Worm (Caenorhabditis elegans) whole organism, early embryonic: ENCODE results near the gene H23L24.4.

Source experiments
- B0310.2 ChIP-seq: sonication (generic microtip); optimal IDR thresholded peaks from 2 replicates; lab custom pipeline; 2016; ENCODE audit warnings: mild to moderate bottlenecking, missing genetic modification characterization, missing compliant biosample characterization
- F13C5.2 ChIP-seq: sonication (generic microtip); optimal IDR thresholded peaks from 2 replicates; lab custom pipeline; 2017; ENCODE audit warnings: mild to moderate bottlenecking, missing genetic modification characterization, inconsistent platforms, missing compliant biosample characterization
- aly-1 ChIP-seq: sonication (generic microtip); optimal IDR thresholded peaks from 2 replicates; lab custom pipeline; 2016; ENCODE audit warnings: missing genetic modification characterization, missing compliant biosample characterization
- ama-1 ChIP-seq: fragments of 150-350 bp; optimal IDR thresholded peaks from 2 replicates; lab custom pipeline; 2014
- ceh-13 ChIP-seq: fragments of 200-800 bp; sonication (Bioruptor generic); optimal IDR thresholded peaks from 2 replicates; lab custom pipeline; 2018; ENCODE audit warnings: mild to moderate bottlenecking, missing genetic modification characterization, missing compliant biosample characterization
- ceh-36 ChIP-seq: sonication (generic microtip); optimal IDR thresholded peaks from 2 replicates; lab custom pipeline; 2016; ENCODE audit warnings: missing genetic modification characterization, inconsistent platforms, missing compliant biosample characterization
- ets-7 ChIP-seq: sonication (generic microtip); optimal IDR thresholded peaks from 2 replicates; lab custom pipeline; 2016; ENCODE audit warnings: missing genotype, missing genetic modification characterization, missing compliant biosample characterization
- flt-1 ChIP-seq: fragments of 200-800 bp; sonication (Bioruptor generic); IDR thresholded peaks from 2 replicates; pipeline ENCODE4 v1.3.6; 2022; ENCODE audit warnings: missing genetic modification characterization, missing compliant biosample characterization
- hnd-1 ChIP-seq: sonication (generic microtip); optimal IDR thresholded peaks from 2 replicates; lab custom pipeline; 2016; ENCODE audit warnings: missing genetic modification characterization, missing compliant biosample characterization
- scrt-1 ChIP-seq: fragments of 200-800 bp; sonication (Bioruptor generic); IDR thresholded peaks from 2 replicates; pipeline ENCODE4 v1.3.6; 2022; ENCODE audit warnings: missing genetic modification characterization, missing compliant biosample characterization
- sea-1 ChIP-seq: fragments of 200-800 bp; sonication (Bioruptor generic); conservative IDR thresholded peaks from 2 replicates; pipeline ENCODE4 v1.3.6; 2022; ENCODE audit warnings: missing genetic modification characterization, missing compliant biosample characterization
- tbx-11 ChIP-seq: fragments of 200-800 bp; sonication (Bioruptor generic); IDR thresholded peaks from 2 replicates; pipeline ENCODE4 v1.3.6; 2022; ENCODE audit warnings: missing genetic modification characterization, missing compliant biosample characterization
- tra-4 ChIP-seq: sonication (generic microtip); optimal IDR thresholded peaks from 2 replicates; lab custom pipeline; 2017; ENCODE audit warnings: missing genetic modification characterization, missing compliant biosample characterization

- TF ChIP-seq scrt-1 (GFP tag; lab: Robert Waterston, UW) (no peak), ama-1 (lab: Kevin White, UChicago) (no peak), B0310.2 (no peak), flt-1 (GFP tag; lab: Robert Waterston, UW) (no peak), ets-7 (tag; lab: Kevin White, UChicago) (no peak), aly-1 (no peak), ceh-13 (GFP tag; lab: Kevin White, UChicago) (no peak), tbx-11 (no peak), sea-1 (no peak), tra-4 (tag; lab: Kevin White, UChicago) (no peak), F13C5.2 (no peak), ceh-36 (tag; lab: Kevin White, UChicago) (no peak), hnd-1 (tag; lab: Kevin White, UChicago) (no peak)
These were observed 49.3 kb upstream of the H23L24.4 start, which contains the start of gene elli-1 for ce11 chrIV:8754727-8755126.
